Fruit fly (Drosophila melanogaster) whole organism, prepupa: ENCODE measurements around the gene Dnaaf6.
A peak's percentile ranks its signal among the peaks of the same experiment; 100 is the strongest.

Source experiments
- Blimp-1 ChIP-seq: fragments of 200-800 bp; sonication (Bioruptor generic); optimal IDR thresholded peaks from 3 replicates; lab custom pipeline; 2017; ENCODE audit warnings: missing biosample characterization, missing genetic modification characterization, mild to moderate bottlenecking, moderate library complexity, missing genetic modification reagents
- CG10631 ChIP-seq: fragments of 200-800 bp; sonication (Bioruptor generic); optimal IDR thresholded peaks from 2 replicates; lab custom pipeline; 2016; ENCODE audit warnings: missing biosample characterization, missing genetic modification characterization
- CG11762 ChIP-seq: fragments of 200-800 bp; sonication (Bioruptor generic); optimal IDR thresholded peaks from 3 replicates; lab custom pipeline; 2016; ENCODE audit warnings: missing biosample characterization, missing genetic modification characterization; ENCODE audit not compliant: insufficient read depth
- CG15336 ChIP-seq: fragments of 200-800 bp; sonication (Bioruptor generic); IDR thresholded peaks from 2 replicates; pipeline ENCODE4 v1.3.6; 2022; ENCODE audit warnings: missing biosample characterization, missing genetic modification characterization
- CG1621 ChIP-seq: fragments of 200-800 bp; sonication (Bioruptor generic); optimal IDR thresholded peaks from 3 replicates; lab custom pipeline; 2018; ENCODE audit warnings: missing biosample characterization, mild to moderate bottlenecking, missing genetic modification characterization
- CG16779 ChIP-seq: fragments of 200-800 bp; sonication (Bioruptor generic); optimal IDR thresholded peaks from 3 replicates; lab custom pipeline; 2017; ENCODE audit warnings: missing biosample characterization, mild to moderate bottlenecking, missing genetic modification characterization
- CG3032 ChIP-seq: fragments of 200-800 bp; optimal IDR thresholded peaks from 2 replicates; lab custom pipeline; 2019; ENCODE audit warnings: missing biosample characterization, mild to moderate bottlenecking, missing genetic modification characterization, moderate library complexity
- CG31627 ChIP-seq: fragments of 200-800 bp; sonication (Bioruptor generic); optimal IDR thresholded peaks from 3 replicates; lab custom pipeline; 2016; ENCODE audit warnings: missing biosample characterization, missing genetic modification characterization
- CG32006 ChIP-seq: fragments of 200-800 bp; sonication (Bioruptor generic); optimal IDR thresholded peaks from 3 replicates; lab custom pipeline; 2017; ENCODE audit warnings: missing biosample characterization, mild to moderate bottlenecking, missing genetic modification characterization
- CG3919 ChIP-seq: fragments of 200-800 bp; sonication (Bioruptor generic); optimal IDR thresholded peaks from 3 replicates; lab custom pipeline; 2016; ENCODE audit warnings: missing biosample characterization, missing genetic modification characterization
- CG4318 ChIP-seq: fragments of 200-800 bp; sonication (Bioruptor generic); optimal IDR thresholded peaks from 3 replicates; lab custom pipeline; 2017; ENCODE audit warnings: missing biosample characterization, mild to moderate bottlenecking, missing genetic modification characterization
- CG6163 ChIP-seq: fragments of 200-800 bp; sonication (Bioruptor generic); IDR thresholded peaks from 3 replicates; pipeline ENCODE4 v1.3.6; 2022; ENCODE audit warnings: missing biosample characterization, missing genetic modification characterization
- CG6276 ChIP-seq: fragments of 200-800 bp; sonication (Bioruptor generic); optimal IDR thresholded peaks from 2 replicates; lab custom pipeline; 2017; ENCODE audit warnings: missing biosample characterization, mild to moderate bottlenecking, missing genetic modification characterization
- CG6792 ChIP-seq: fragments of 200-800 bp; sonication (Bioruptor generic); optimal IDR thresholded peaks from 3 replicates; lab custom pipeline; 2016; ENCODE audit warnings: missing biosample characterization, missing genetic modification characterization
- CG6808 ChIP-seq: fragments of 200-800 bp; sonication (Bioruptor generic); optimal IDR thresholded peaks from 3 replicates; lab custom pipeline; 2017; ENCODE audit warnings: missing biosample characterization, missing genetic modification characterization, mild to moderate bottlenecking, moderate library complexity, missing genetic modification reagents
- CG6854 ChIP-seq: fragments of 200-800 bp; sonication (Bioruptor generic); optimal IDR thresholded peaks from 2 replicates; lab custom pipeline; 2017; ENCODE audit warnings: missing biosample characterization, mild to moderate bottlenecking, missing genetic modification characterization
- CG7368 ChIP-seq: fragments of 200-800 bp; sonication (Bioruptor generic); optimal IDR thresholded peaks from 3 replicates; lab custom pipeline; 2016; ENCODE audit warnings: missing biosample characterization, missing genetic modification characterization
- CG8119 ChIP-seq: fragments of 200-800 bp; sonication (Bioruptor generic); IDR thresholded peaks from 3 replicates; pipeline ENCODE4 v1.3.6; 2022; ENCODE audit warnings: missing biosample characterization, missing genetic modification characterization
- CG8319 ChIP-seq: fragments of 200-800 bp; sonication (Bioruptor generic); optimal IDR thresholded peaks from 3 replicates; lab custom pipeline; 2016; ENCODE audit warnings: missing biosample characterization, missing genetic modification characterization
- CG8632 ChIP-seq: fragments of 200-800 bp; sonication (Bioruptor generic); optimal IDR thresholded peaks from 3 replicates; lab custom pipeline; 2016; ENCODE audit warnings: missing biosample characterization, missing genetic modification characterization
- CG9139 ChIP-seq: fragments of 200-800 bp; sonication (Bioruptor generic); optimal IDR thresholded peaks from 3 replicates; lab custom pipeline; 2017; ENCODE audit warnings: missing biosample characterization, mild to moderate bottlenecking, missing genetic modification characterization
- Eip75B ChIP-seq: fragments of 200-800 bp; sonication (Bioruptor generic); optimal IDR thresholded peaks from 3 replicates; lab custom pipeline; 2016; ENCODE audit warnings: missing biosample characterization, missing genetic modification characterization
- Eip78C ChIP-seq: fragments of 200-800 bp; sonication (Bioruptor generic); peaks from one replicate; lab custom pipeline; 2016; ENCODE audit warnings: missing biosample characterization, missing genetic modification characterization
- Eip93F ChIP-seq: fragments of 200-800 bp; sonication (Bioruptor generic); optimal IDR thresholded peaks from 2 replicates; lab custom pipeline; 2016; ENCODE audit warnings: missing biosample characterization, mild to moderate bottlenecking, missing genetic modification characterization
- Ets21C ChIP-seq: fragments of 200-800 bp; sonication (Bioruptor generic); optimal IDR thresholded peaks from 3 replicates; lab custom pipeline; 2016; ENCODE audit warnings: missing biosample characterization, missing genetic modification characterization
- Ets96B ChIP-seq: fragments of 200-800 bp; optimal IDR thresholded peaks from 2 replicates; lab custom pipeline; 2019; ENCODE audit warnings: missing biosample characterization, mild to moderate bottlenecking, missing genetic modification characterization, moderate library complexity
- Hr38 ChIP-seq: sonication (Bioruptor generic); optimal IDR thresholded peaks from 2 replicates; lab custom pipeline; 2016; ENCODE audit warnings: missing biosample characterization, missing genetic modification characterization
- Hr39 ChIP-seq: fragments of 200-800 bp; sonication (Bioruptor generic); optimal IDR thresholded peaks from 2 replicates; lab custom pipeline; 2016; ENCODE audit warnings: missing biosample characterization, missing genetic modification characterization
- Hr4 ChIP-seq: fragments of 200-800 bp; sonication (Bioruptor generic); optimal IDR thresholded peaks from 3 replicates; lab custom pipeline; 2016; ENCODE audit warnings: missing biosample characterization, missing genetic modification characterization
- Lpt ChIP-seq: fragments of 200-800 bp; sonication (Bioruptor generic); optimal IDR thresholded peaks from 3 replicates; lab custom pipeline; 2016; ENCODE audit warnings: missing biosample characterization, missing genetic modification characterization
- OdsH ChIP-seq: fragments of 200-800 bp; sonication (Bioruptor generic); optimal IDR thresholded peaks from 3 replicates; lab custom pipeline; 2016; ENCODE audit warnings: missing biosample characterization, missing genetic modification characterization
- Smox ChIP-seq: fragments of 200-800 bp; sonication (Bioruptor generic); optimal IDR thresholded peaks from 3 replicates; lab custom pipeline; 2016; ENCODE audit warnings: missing biosample characterization, missing genetic modification characterization
- Sox102F ChIP-seq: fragments of 200-800 bp; sonication (Bioruptor generic); optimal IDR thresholded peaks from 2 replicates; lab custom pipeline; 2016; ENCODE audit warnings: missing biosample characterization, mild to moderate bottlenecking, missing genetic modification characterization
- Sox14 ChIP-seq: fragments of 200-800 bp; sonication (Bioruptor generic); optimal IDR thresholded peaks from 3 replicates; lab custom pipeline; 2016; ENCODE audit warnings: missing biosample characterization, missing genetic modification characterization
- Sox15 ChIP-seq: fragments of 200-800 bp; sonication (Bioruptor generic); optimal IDR thresholded peaks from 3 replicates; lab custom pipeline; 2016; ENCODE audit warnings: missing biosample characterization, missing genetic modification characterization
- acj6 ChIP-seq: fragments of 200-800 bp; sonication (Bioruptor generic); optimal IDR thresholded peaks from 3 replicates; lab custom pipeline; 2016; ENCODE audit warnings: missing biosample characterization, missing genetic modification characterization
- cyc ChIP-seq: fragments of 200-800 bp; sonication (Bioruptor generic); optimal IDR thresholded peaks from 3 replicates; lab custom pipeline; 2016; ENCODE audit warnings: missing biosample characterization, missing genetic modification characterization
- dac ChIP-seq: fragments of 200-800 bp; sonication (Bioruptor generic); optimal IDR thresholded peaks from 2 replicates; lab custom pipeline; 2017; ENCODE audit warnings: missing biosample characterization, mild to moderate bottlenecking, missing genetic modification characterization
- dsx ChIP-seq: fragments of 200-800 bp; optimal IDR thresholded peaks from 3 replicates; lab custom pipeline; 2019; ENCODE audit warnings: missing biosample characterization, mild to moderate bottlenecking, missing genetic modification characterization, moderate library complexity; ENCODE audit not compliant: poor library complexity, severe bottlenecking
- eg ChIP-seq: fragments of 200-800 bp; sonication (Bioruptor generic); IDR thresholded peaks from 3 replicates; pipeline ENCODE4 v1.3.6; 2022; ENCODE audit warnings: missing biosample characterization, missing genetic modification characterization
- esn ChIP-seq: fragments of 200-800 bp; sonication (Bioruptor generic); optimal IDR thresholded peaks from 2 replicates; lab custom pipeline; 2016; ENCODE audit warnings: missing biosample characterization, mild to moderate bottlenecking, missing genetic modification characterization, moderate library complexity
- fd59A ChIP-seq: fragments of 200-800 bp; sonication (Bioruptor generic); optimal IDR thresholded peaks from 2 replicates; lab custom pipeline; 2017; ENCODE audit warnings: missing biosample characterization, mild to moderate bottlenecking, missing genetic modification characterization, missing genetic modification reagents
- fd85E ChIP-seq: fragments of 200-800 bp; sonication (Bioruptor generic); optimal IDR thresholded peaks from 3 replicates; lab custom pipeline; 2016; ENCODE audit warnings: missing biosample characterization, missing genetic modification characterization
- fkh ChIP-seq: fragments of 200-800 bp; sonication (Bioruptor generic); optimal IDR thresholded peaks from 3 replicates; lab custom pipeline; 2017; ENCODE audit warnings: missing biosample characterization, mild to moderate bottlenecking, missing genetic modification characterization, moderate library complexity
- net ChIP-seq: fragments of 200-800 bp; sonication (Bioruptor generic); optimal IDR thresholded peaks from 3 replicates; lab custom pipeline; 2016; ENCODE audit warnings: missing biosample characterization, missing genetic modification characterization
- salr ChIP-seq, 2 experiments: fragments of 200-800 bp; sonication (Bioruptor generic); optimal IDR thresholded peaks; 3 replicates each; lab custom pipeline; 2016 to 2018; ENCODE audit warnings: missing biosample characterization in 2 of 2, missing genetic modification characterization in 2 of 2, mild to moderate bottlenecking in 1 of 2
- spab ChIP-seq: fragments of 200-800 bp; sonication (Bioruptor generic); optimal IDR thresholded peaks from 2 replicates; lab custom pipeline; 2017; ENCODE audit warnings: missing biosample characterization, mild to moderate bottlenecking, missing genetic modification characterization, missing genetic modification reagents
- ss ChIP-seq, 2 experiments: fragments of 200-800 bp; sonication (Bioruptor generic); optimal IDR thresholded peaks; 2 replicates in 1 of 2; 3 replicates in 1 of 2; lab custom pipeline; 2017 to 2018; ENCODE audit warnings: mild to moderate bottlenecking in 2 of 2, missing biosample characterization in 2 of 2, missing genetic modification characterization in 2 of 2, moderate library complexity in 1 of 2
- svp ChIP-seq: fragments of 200-800 bp; sonication (Bioruptor generic); peaks from one replicate; lab custom pipeline; 2016; ENCODE audit warnings: missing biosample characterization, missing genetic modification characterization
- topi ChIP-seq: fragments of 200-800 bp; sonication (Bioruptor generic); optimal IDR thresholded peaks from 3 replicates; lab custom pipeline; 2016; ENCODE audit warnings: missing biosample characterization, missing genetic modification characterization
- vri ChIP-seq: fragments of 200-800 bp; sonication (Bioruptor generic); optimal IDR thresholded peaks from 3 replicates; lab custom pipeline; 2016; ENCODE audit warnings: missing biosample characterization, mild to moderate bottlenecking, missing genetic modification characterization

Dnaaf6 gene

DNA sequence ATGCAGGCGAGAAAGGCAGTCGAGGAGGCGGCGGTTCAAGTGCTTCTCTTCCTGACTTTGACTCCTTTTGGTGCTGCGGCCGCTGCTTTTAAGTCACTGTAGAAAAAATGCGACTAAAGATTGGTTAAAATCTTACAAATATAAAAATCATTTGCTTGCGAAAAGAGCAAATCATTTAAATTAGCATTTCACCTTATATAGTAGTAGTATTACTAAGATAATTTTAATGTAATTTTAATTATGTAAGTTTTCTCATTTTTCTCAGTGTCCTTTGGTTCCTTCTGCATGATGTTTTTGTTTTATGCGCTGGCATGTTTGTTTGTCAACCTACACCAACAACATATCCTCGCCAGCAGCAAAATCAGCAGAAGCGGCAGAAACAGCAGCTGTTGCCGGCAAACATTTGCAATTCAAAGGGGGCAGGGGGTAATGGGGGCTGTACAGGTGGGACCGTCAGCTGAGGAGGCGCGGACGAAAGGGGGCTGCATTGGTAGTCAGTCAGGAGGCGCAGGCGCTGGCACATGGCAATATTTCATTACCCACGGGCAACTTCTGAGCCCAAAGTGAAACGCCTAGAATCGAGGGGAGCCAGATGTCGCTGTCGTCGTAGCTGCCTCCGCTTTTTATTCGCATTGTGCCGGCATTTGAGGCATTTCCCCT is 37.2 kb upstream of the Dnaaf6 start:
- peak; percentile 23 for TF ChIP-seq CG6276 (GFP tag; lab: Kevin White, UChicago)
- peak; percentile 42 for TF ChIP-seq spab
- TF ChIP-seq CG16779 (tag; lab: Kevin White, UChicago) = peak; percentile 43
- peak; percentile 36 for TF ChIP-seq CG7368 (GFP tag; lab: Kevin White, UChicago)
- TF ChIP-seq CG8632 = peak; percentile 49
- TF ChIP-seq cyc (GFP tag; lab: Kevin White, UChicago) = peak; percentile 53
- TF ChIP-seq net = peak; percentile 60
- TF ChIP-seq fkh = no peak
- no peak for TF ChIP-seq CG6854 (GFP tag; lab: Kevin White, UChicago)
- TF ChIP-seq fd85E (GFP tag; lab: Kevin White, UChicago) = no peak
- peak; percentile 67 for TF ChIP-seq Smox (GFP tag; lab: Kevin White, UChicago)
- peak; percentile 77 for TF ChIP-seq esn (GFP tag; lab: Kevin White, UChicago)
- TF ChIP-seq Ets96B (tag; lab: Kevin White, UChicago) = peak; percentile 86
- TF ChIP-seq Eip78C (GFP tag; lab: Kevin White, UChicago) = peak; percentile 94
- TF ChIP-seq topi (GFP tag; lab: Kevin White, UChicago) = peak; percentile 71
- peak; percentile 53 for TF ChIP-seq Eip75B (GFP tag; lab: Kevin White, UChicago)
- TF ChIP-seq svp (GFP tag; lab: Kevin White, UChicago) = peak; percentile 84
- TF ChIP-seq Ets21C (GFP tag; lab: Kevin White, UChicago) = peak; percentile 23
- TF ChIP-seq Hr39 (GFP tag; lab: Kevin White, UChicago) = peak; percentile 38
- peak; percentile 83 for TF ChIP-seq CG10631 (GFP tag; lab: Kevin White, UChicago)
- TF ChIP-seq CG32006 (GFP tag; lab: Kevin White, UChicago) = peak; percentile 65
- peak; percentile 43 for TF ChIP-seq Hr4 (GFP tag; lab: Kevin White, UChicago)
- TF ChIP-seq CG1621 (tag; lab: Kevin White, UChicago) = peak; percentile 57
- no peak for TF ChIP-seq dac (GFP tag; lab: Kevin White, UChicago)
- TF ChIP-seq fd59A = peak; percentile 65
- TF ChIP-seq salr (GFP tag; optimal IDR thresholded peaks at IDR 0.05; lab: Kevin White, UChicago) = peak in 1 of 2 experiments; percentile 59
- TF ChIP-seq Sox15 (GFP tag; lab: Kevin White, UChicago) = peak; percentile 5
- no peak for TF ChIP-seq CG8319 (GFP tag; lab: Kevin White, UChicago)
- peak; percentile 41 for TF ChIP-seq CG9139 (GFP tag; lab: Kevin White, UChicago)
- TF ChIP-seq Blimp-1 = peak; percentile 47
- peak; percentile 75 for TF ChIP-seq CG6792 (GFP tag; lab: Kevin White, UChicago)
- peak; percentile 83 for TF ChIP-seq CG15336
- TF ChIP-seq CG6808 (GFP tag; lab: Kevin White, UChicago) = peak; percentile 62
- TF ChIP-seq ss (GFP tag; optimal IDR thresholded peaks at IDR 0.05; lab: Kevin White, UChicago) = peak; percentile 77
- peak; percentile 83 for TF ChIP-seq CG6163 (GFP tag; lab: Robert Waterston, UW)
- TF ChIP-seq dsx = peak; percentile 78
- peak; percentile 9 for TF ChIP-seq CG11762
- peak; percentile 43 for TF ChIP-seq CG4318 (GFP tag; lab: Kevin White, UChicago)
- TF ChIP-seq Lpt (GFP tag; lab: Kevin White, UChicago) = peak; percentile 57
- peak; percentile 37 for TF ChIP-seq CG31627 (GFP tag; lab: Kevin White, UChicago)
- peak; percentile 59 for TF ChIP-seq Sox102F (GFP tag; lab: Kevin White, UChicago)
- no peak for TF ChIP-seq Hr38 (GFP tag; lab: Kevin White, UChicago)
- TF ChIP-seq OdsH = peak; percentile 72
- TF ChIP-seq CG3032 (tag; lab: Kevin White, UChicago) = peak; percentile 90
- peak; percentile 64 for TF ChIP-seq vri (GFP tag; lab: Kevin White, UChicago)
- TF ChIP-seq Eip93F = peak; percentile 48
- TF ChIP-seq Sox14 (GFP tag; lab: Kevin White, UChicago) = peak; percentile 48
- TF ChIP-seq CG8119 (GFP tag; lab: Robert Waterston, UW) = peak; percentile 83
- peak; percentile 57; the same call in 2 of the 3 replicates for TF ChIP-seq eg (GFP tag; lab: Robert Waterston, UW)
- TF ChIP-seq CG3919 (GFP tag; lab: Kevin White, UChicago) = peak; percentile 73
- TF ChIP-seq acj6 = peak; percentile 67
